Worm (Caenorhabditis elegans) whole organism, early embryonic: ENCODE data around the gene F36D3.16.

Experiments
- B0310.2 ChIP-seq: sonication (generic microtip); optimal IDR thresholded peaks from 2 replicates; lab custom pipeline; 2016; ENCODE audit warnings: mild to moderate bottlenecking, missing genetic modification characterization, missing compliant biosample characterization
- F13C5.2 ChIP-seq: sonication (generic microtip); optimal IDR thresholded peaks from 2 replicates; lab custom pipeline; 2017; ENCODE audit warnings: mild to moderate bottlenecking, missing genetic modification characterization, inconsistent platforms, missing compliant biosample characterization
- aly-1 ChIP-seq: sonication (generic microtip); optimal IDR thresholded peaks from 2 replicates; lab custom pipeline; 2016; ENCODE audit warnings: missing genetic modification characterization, missing compliant biosample characterization
- ama-1 ChIP-seq: fragments of 150-350 bp; optimal IDR thresholded peaks from 2 replicates; lab custom pipeline; 2014
- ceh-13 ChIP-seq: fragments of 200-800 bp; sonication (Bioruptor generic); optimal IDR thresholded peaks from 2 replicates; lab custom pipeline; 2018; ENCODE audit warnings: mild to moderate bottlenecking, missing genetic modification characterization, missing compliant biosample characterization
- ceh-36 ChIP-seq: sonication (generic microtip); optimal IDR thresholded peaks from 2 replicates; lab custom pipeline; 2016; ENCODE audit warnings: missing genetic modification characterization, inconsistent platforms, missing compliant biosample characterization
- ets-7 ChIP-seq: sonication (generic microtip); optimal IDR thresholded peaks from 2 replicates; lab custom pipeline; 2016; ENCODE audit warnings: missing genotype, missing genetic modification characterization, missing compliant biosample characterization
- flt-1 ChIP-seq: fragments of 200-800 bp; sonication (Bioruptor generic); IDR thresholded peaks from 2 replicates; pipeline ENCODE4 v1.3.6; 2022; ENCODE audit warnings: missing genetic modification characterization, missing compliant biosample characterization
- hmbx-1 ChIP-seq: sonication (generic microtip); optimal IDR thresholded peaks from 2 replicates; lab custom pipeline; 2016; ENCODE audit warnings: mild to moderate bottlenecking, missing genetic modification characterization, missing compliant biosample characterization
- hmg-4 ChIP-seq: fragments of 200-800 bp; sonication (Bioruptor generic); optimal IDR thresholded peaks from 2 replicates; lab custom pipeline; 2018; ENCODE audit warnings: mild to moderate bottlenecking, missing genetic modification characterization, missing compliant biosample characterization
- hnd-1 ChIP-seq: sonication (generic microtip); optimal IDR thresholded peaks from 2 replicates; lab custom pipeline; 2016; ENCODE audit warnings: missing genetic modification characterization, missing compliant biosample characterization
- pes-1 ChIP-seq: fragments of 200-800 bp; sonication (Bioruptor generic); IDR thresholded peaks from 2 replicates; pipeline ENCODE4 v1.3.6; 2022; ENCODE audit warnings: missing genetic modification reagents, missing genetic modification characterization, missing compliant biosample characterization
- scrt-1 ChIP-seq: fragments of 200-800 bp; sonication (Bioruptor generic); IDR thresholded peaks from 2 replicates; pipeline ENCODE4 v1.3.6; 2022; ENCODE audit warnings: missing genetic modification characterization, missing compliant biosample characterization
- sea-1 ChIP-seq: fragments of 200-800 bp; sonication (Bioruptor generic); conservative IDR thresholded peaks from 2 replicates; pipeline ENCODE4 v1.3.6; 2022; ENCODE audit warnings: missing genetic modification characterization, missing compliant biosample characterization
- tbx-11 ChIP-seq: fragments of 200-800 bp; sonication (Bioruptor generic); IDR thresholded peaks from 2 replicates; pipeline ENCODE4 v1.3.6; 2022; ENCODE audit warnings: missing genetic modification characterization, missing compliant biosample characterization
- tbx-37 ChIP-seq: fragments of 200-800 bp; sonication (Bioruptor generic); conservative IDR thresholded peaks from 2 replicates; pipeline ENCODE4 v1.3.6; 2022; ENCODE audit warnings: missing genetic modification reagents, missing genetic modification characterization, missing compliant biosample characterization
- tra-4 ChIP-seq: sonication (generic microtip); optimal IDR thresholded peaks from 2 replicates; lab custom pipeline; 2017; ENCODE audit warnings: missing genetic modification characterization, missing compliant biosample characterization

F36D3.16 gene

DNA sequence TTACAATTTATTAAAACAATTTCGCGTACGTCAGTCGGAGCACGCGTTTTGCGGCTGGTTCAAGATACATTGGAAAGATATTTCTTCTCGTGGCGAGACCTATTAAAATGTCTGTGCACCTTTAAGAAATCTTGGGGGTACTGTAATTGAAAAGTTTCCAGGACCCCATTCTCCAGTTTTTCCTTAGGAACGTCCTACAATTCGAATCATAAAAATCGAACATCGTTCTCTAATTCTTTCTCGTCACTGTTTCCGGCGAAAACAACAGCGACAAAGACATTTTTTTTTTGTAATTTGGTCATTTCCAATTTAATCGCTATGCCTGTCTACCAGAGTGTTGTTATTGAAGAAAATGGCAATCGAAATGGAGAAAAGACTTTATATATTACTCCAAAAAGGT is 8.8 kb downstream of the F36D3.16 start, which contains the start of gene Y32B12B.1:
TSS of gene Y32B12B.1 (plus strand) at position 301 of the 400 bp plus-strand sequence.
- no peak for TF ChIP-seq F13C5.2
- TF ChIP-seq ceh-13 = no peak
- TF ChIP-seq hnd-1 (tag; lab: Kevin White, UChicago) = no peak
- no peak for TF ChIP-seq ets-7
- TF ChIP-seq hmbx-1 (tag; lab: Kevin White, UChicago) = no peak
- TF ChIP-seq tra-4 (tag; lab: Kevin White, UChicago) = no peak
- no peak for TF ChIP-seq sea-1
- TF ChIP-seq B0310.2 (tag; lab: Kevin White, UChicago) = no peak
- TF ChIP-seq aly-1 (tag; lab: Kevin White, UChicago) = no peak
- TF ChIP-seq pes-1 (GFP tag; lab: Robert Waterston, UW) = no peak
- no peak for TF ChIP-seq ceh-36
- no peak for TF ChIP-seq tbx-37 (GFP tag; lab: Robert Waterston, UW)
- TF ChIP-seq tbx-11 (GFP tag; lab: Robert Waterston, UW) = no peak
- no peak for TF ChIP-seq ama-1 (lab: Kevin White, UChicago)
- TF ChIP-seq flt-1 (GFP tag; lab: Robert Waterston, UW) = no peak
- no peak for TF ChIP-seq hmg-4 (GFP tag; lab: Kevin White, UChicago)
- TF ChIP-seq scrt-1 (GFP tag; lab: Robert Waterston, UW) = no peak

DNA sequence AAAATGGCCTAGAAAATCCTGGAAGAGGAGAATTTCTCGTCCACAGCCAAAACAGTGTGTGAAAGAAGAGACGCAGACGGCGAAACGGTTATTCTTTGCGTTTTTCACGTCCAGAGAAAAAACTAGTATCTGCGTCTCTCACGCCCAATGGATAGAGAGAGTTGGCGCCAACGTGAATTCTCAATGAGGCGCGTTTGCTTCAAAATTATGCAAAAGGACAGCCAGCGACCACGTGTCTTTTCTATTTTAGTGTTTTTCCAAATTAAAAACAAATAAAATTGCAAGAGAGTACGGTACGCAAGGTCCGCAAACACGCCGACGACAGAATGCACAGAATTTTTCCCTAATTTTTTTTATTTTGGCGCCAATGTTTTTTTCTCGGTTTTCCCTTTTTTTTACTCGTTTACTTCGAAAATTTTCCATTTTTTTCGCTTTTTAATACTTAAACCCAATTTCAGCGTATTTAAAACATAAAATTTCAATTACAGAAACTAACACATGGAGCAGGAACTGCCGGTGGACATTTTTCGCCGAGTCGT is 10.1 kb downstream of the F36D3.16 start, which contains the start of gene Y32B12B.2:
TSS of gene Y32B12B.2 (plus strand) at position 489 of the 539 bp plus-strand sequence.
- TF ChIP-seq ceh-36 (no peak), B0310.2 (tag; lab: Kevin White, UChicago) (no peak), F13C5.2 (no peak), flt-1 (GFP tag; lab: Robert Waterston, UW) (no peak), ama-1 (lab: Kevin White, UChicago) (no peak), tbx-37 (GFP tag; lab: Robert Waterston, UW) (no peak), hmbx-1 (tag; lab: Kevin White, UChicago) (no peak), hmg-4 (GFP tag; lab: Kevin White, UChicago) (no peak), ceh-13 (no peak), scrt-1 (GFP tag; lab: Robert Waterston, UW) (no peak), aly-1 (tag; lab: Kevin White, UChicago) (no peak), tra-4 (tag; lab: Kevin White, UChicago) (no peak), hnd-1 (tag; lab: Kevin White, UChicago) (no peak), tbx-11 (GFP tag; lab: Robert Waterston, UW) (no peak), sea-1 (no peak), ets-7 (no peak), pes-1 (GFP tag; lab: Robert Waterston, UW) (no peak)

DNA sequence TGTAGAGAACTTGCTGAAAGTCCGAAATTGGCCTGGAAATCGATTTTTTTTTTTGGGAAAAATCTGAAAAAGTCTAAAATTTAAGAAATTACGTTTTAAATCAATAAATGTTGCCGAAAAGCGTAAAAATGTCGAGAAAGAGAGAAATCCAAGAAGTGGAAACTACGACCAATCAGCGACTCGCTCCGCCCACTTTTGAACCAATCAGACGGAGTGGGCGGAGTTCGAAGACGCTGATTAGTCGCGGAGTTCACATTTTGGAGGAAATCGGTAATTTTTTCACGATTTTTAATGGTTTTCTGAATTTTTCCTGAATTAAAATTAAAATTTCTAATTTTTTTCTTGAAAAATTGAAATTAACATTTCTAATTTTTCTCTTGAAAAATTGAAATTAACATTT is 11.8 kb downstream of the F36D3.16 start:
- TF ChIP-seq ceh-13 = no peak
- no peak for TF ChIP-seq hmbx-1 (tag; lab: Kevin White, UChicago)
- TF ChIP-seq ama-1 (lab: Kevin White, UChicago) = no peak
- TF ChIP-seq scrt-1 (GFP tag; lab: Robert Waterston, UW) = no peak
- no peak for TF ChIP-seq ets-7
- no peak for TF ChIP-seq tra-4 (tag; lab: Kevin White, UChicago)
- no peak for TF ChIP-seq aly-1 (tag; lab: Kevin White, UChicago)
- TF ChIP-seq F13C5.2 = no peak
- no peak for TF ChIP-seq sea-1
- TF ChIP-seq flt-1 (GFP tag; lab: Robert Waterston, UW) = no peak
- no peak for TF ChIP-seq hmg-4 (GFP tag; lab: Kevin White, UChicago)
- TF ChIP-seq pes-1 (GFP tag; lab: Robert Waterston, UW) = no peak
- no peak for TF ChIP-seq ceh-36
- TF ChIP-seq tbx-11 (GFP tag; lab: Robert Waterston, UW) = no peak
- TF ChIP-seq B0310.2 (tag; lab: Kevin White, UChicago) = no peak
- no peak for TF ChIP-seq tbx-37 (GFP tag; lab: Robert Waterston, UW)
- TF ChIP-seq hnd-1 (tag; lab: Kevin White, UChicago) = no peak

DNA sequence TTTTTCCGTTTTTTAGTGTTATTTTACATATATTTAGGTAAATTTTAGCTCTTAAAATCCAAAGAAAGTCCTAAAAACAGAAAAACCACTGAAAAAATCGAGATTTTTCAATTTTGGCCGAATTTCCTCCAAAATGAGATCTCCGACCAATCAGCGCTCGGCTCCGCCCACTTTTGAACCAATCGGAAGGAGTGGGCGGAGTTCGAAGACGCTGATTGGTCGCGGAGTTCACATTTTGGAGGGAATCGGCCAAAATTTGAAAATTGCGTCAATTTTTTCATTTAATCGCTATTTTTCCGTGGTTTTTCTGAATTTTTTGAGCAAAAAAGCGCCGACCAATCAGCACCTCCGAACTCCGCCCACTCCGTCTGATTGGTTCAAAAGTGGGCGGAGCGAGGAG is 12.8 kb downstream of the F36D3.16 start:
- TF ChIP-seq tbx-37 (GFP tag; lab: Robert Waterston, UW) (no peak), flt-1 (GFP tag; lab: Robert Waterston, UW) (no peak), ceh-13 (no peak), tbx-11 (GFP tag; lab: Robert Waterston, UW) (no peak), hmg-4 (GFP tag; lab: Kevin White, UChicago) (no peak), ceh-36 (no peak), B0310.2 (tag; lab: Kevin White, UChicago) (no peak), aly-1 (tag; lab: Kevin White, UChicago) (no peak), hnd-1 (tag; lab: Kevin White, UChicago) (no peak), pes-1 (GFP tag; lab: Robert Waterston, UW) (no peak), ama-1 (lab: Kevin White, UChicago) (no peak), F13C5.2 (no peak), tra-4 (tag; lab: Kevin White, UChicago) (no peak), ets-7 (no peak), sea-1 (no peak)

DNA sequence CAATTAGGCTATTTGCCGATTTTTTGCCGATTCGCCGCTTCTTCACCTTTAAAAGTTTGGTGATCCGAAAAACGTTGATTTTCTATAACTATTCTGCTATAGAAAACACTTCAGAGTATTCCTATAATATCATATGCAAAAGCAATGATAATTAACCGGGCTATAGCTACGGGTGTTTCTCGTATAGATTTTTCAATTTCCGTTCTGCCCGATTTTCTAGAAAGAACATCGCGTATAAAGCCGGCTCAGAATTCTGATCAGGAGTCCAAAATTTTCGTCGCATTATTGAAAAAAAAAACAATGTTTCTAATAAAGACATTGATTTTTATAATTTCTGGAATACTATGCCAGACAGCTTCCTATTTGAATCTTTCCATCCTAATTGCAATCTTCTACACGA is 22.8 kb downstream of the F36D3.16 start, which contains the start of gene srbc-65:
TSS of gene srbc-65 (plus strand) at position 301 of the 400 bp plus-strand sequence.
- TF ChIP-seq tra-4 (tag; lab: Kevin White, UChicago) (no peak), hmbx-1 (tag; lab: Kevin White, UChicago) (no peak)

DNA sequence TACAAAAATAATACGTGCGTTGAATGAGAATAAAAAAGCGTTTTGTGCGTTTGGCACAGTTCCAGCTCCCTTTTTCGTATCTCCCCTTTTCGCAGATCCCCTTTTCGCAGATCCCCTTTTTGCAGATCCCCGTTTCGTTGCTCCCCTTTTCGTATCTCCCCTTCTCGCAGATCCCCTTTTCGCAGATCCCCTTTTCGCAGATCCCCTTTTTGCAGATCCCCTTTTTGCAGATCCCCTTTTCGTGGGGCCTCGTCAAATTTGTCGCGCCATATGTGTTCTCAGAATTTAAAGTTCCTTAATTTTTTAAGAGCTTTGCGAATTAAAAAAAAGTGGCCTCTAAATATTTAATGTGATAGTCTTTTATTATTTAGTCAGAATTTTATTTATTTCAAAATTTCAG is 25.0 kb downstream of the F36D3.16 start, which contains the start of gene Y32B12B.4:
TSS of gene Y32B12B.4 (plus strand) at position 399 of the 400 bp plus-strand sequence.
- peak; percentile 13 for TF ChIP-seq hnd-1 (tag; lab: Kevin White, UChicago)
- peak; percentile 79 for TF ChIP-seq tbx-37 (GFP tag; lab: Robert Waterston, UW)
- no peak for TF ChIP-seq flt-1 (GFP tag; lab: Robert Waterston, UW)
- TF ChIP-seq aly-1 (tag; lab: Kevin White, UChicago) = peak; percentile 16
- peak; percentile 5 for TF ChIP-seq B0310.2 (tag; lab: Kevin White, UChicago)
- no peak for TF ChIP-seq hmbx-1 (tag; lab: Kevin White, UChicago)
- peak; percentile 74 for TF ChIP-seq tbx-11 (GFP tag; lab: Robert Waterston, UW)
- no peak for TF ChIP-seq ceh-36
- TF ChIP-seq hmg-4 (GFP tag; lab: Kevin White, UChicago) = peak; percentile 49
- TF ChIP-seq pes-1 (GFP tag; lab: Robert Waterston, UW) = peak; percentile 92
- TF ChIP-seq F13C5.2 = no peak
- peak; percentile 82 for TF ChIP-seq scrt-1 (GFP tag; lab: Robert Waterston, UW)
- no peak for TF ChIP-seq tra-4 (tag; lab: Kevin White, UChicago)
- TF ChIP-seq ets-7 = peak; percentile 2
- TF ChIP-seq ceh-13 = peak; percentile 41
- TF ChIP-seq sea-1 = peak; percentile 54; the same call in 1 of the 2 replicates
- no peak for TF ChIP-seq ama-1 (lab: Kevin White, UChicago)
